Worm (Caenorhabditis elegans) whole organism, L2 larva: ENCODE measurements around the gene Y50E8A.2.

Experiments
- F13H6.1 ChIP-seq: sonication (generic microtip); optimal IDR thresholded peaks from 2 replicates; lab custom pipeline; 2016; ENCODE audit warnings: missing genetic modification characterization, missing compliant biosample characterization
- R02D3.7 ChIP-seq: fragments of 150-350 bp; optimal IDR thresholded peaks from 2 replicates; lab custom pipeline; 2014; ENCODE audit warnings: missing biosample characterization, missing genetic modification characterization
- elt-1 ChIP-seq: fragments of 150-350 bp; optimal IDR thresholded peaks from 2 replicates; lab custom pipeline; 2014; ENCODE audit warnings: missing biosample characterization, missing genetic modification characterization
- fos-1 ChIP-seq: fragments of 150-350 bp; optimal IDR thresholded peaks from 2 replicates; lab custom pipeline; 2014; ENCODE audit warnings: missing biosample characterization, missing genetic modification characterization
- lin-13 ChIP-seq: fragments of 150-350 bp; optimal IDR thresholded peaks from 2 replicates; lab custom pipeline; 2014; ENCODE audit warnings: missing biosample characterization, missing genetic modification reagents, missing genetic modification characterization
- lin-39 ChIP-seq: fragments of 150-350 bp; optimal IDR thresholded peaks from 2 replicates; lab custom pipeline; 2014; ENCODE audit warnings: missing biosample characterization, missing genetic modification reagents, missing genetic modification characterization
- nhr-21 ChIP-seq: fragments of 150-350 bp; optimal IDR thresholded peaks from 2 replicates; lab custom pipeline; 2014; ENCODE audit warnings: missing biosample characterization, missing genetic modification characterization
- nhr-237 ChIP-seq: fragments of 150-350 bp; optimal IDR thresholded peaks from 2 replicates; lab custom pipeline; 2014; ENCODE audit warnings: missing biosample characterization, missing genetic modification characterization
- skn-1 ChIP-seq: sonication (generic microtip); optimal IDR thresholded peaks from 2 replicates; lab custom pipeline; 2017; ENCODE audit warnings: missing biosample characterization, missing genetic modification characterization
- sma-9 ChIP-seq, 2 experiments: fragments of 150-350 bp in 1 of 2; sonication (generic microtip) in 1 of 2; optimal IDR thresholded peaks; 2 replicates each; lab custom pipeline; 2014 to 2016; ENCODE audit warnings: missing genetic modification characterization in 2 of 2, mild to moderate bottlenecking in 1 of 2, missing biosample characterization in 1 of 2, missing compliant biosample characterization in 1 of 2, missing genetic modification reagents in 1 of 2, moderate library complexity in 1 of 2
- snpc-4 ChIP-seq: fragments of 150-350 bp; optimal IDR thresholded peaks from 2 replicates; lab custom pipeline; 2014; ENCODE audit warnings: missing biosample characterization, missing genetic modification characterization
- unc-55 ChIP-seq: fragments of 150-350 bp; sonication (generic microtip); optimal IDR thresholded peaks from 3 replicates; lab custom pipeline; 2014; ENCODE audit warnings: missing biosample characterization, missing genetic modification reagents, missing genetic modification characterization
- unc-62 ChIP-seq: fragments of 150-350 bp; optimal IDR thresholded peaks from 2 replicates; lab custom pipeline; 2014; ENCODE audit warnings: missing biosample characterization, missing genetic modification reagents, missing genetic modification characterization

DNA sequence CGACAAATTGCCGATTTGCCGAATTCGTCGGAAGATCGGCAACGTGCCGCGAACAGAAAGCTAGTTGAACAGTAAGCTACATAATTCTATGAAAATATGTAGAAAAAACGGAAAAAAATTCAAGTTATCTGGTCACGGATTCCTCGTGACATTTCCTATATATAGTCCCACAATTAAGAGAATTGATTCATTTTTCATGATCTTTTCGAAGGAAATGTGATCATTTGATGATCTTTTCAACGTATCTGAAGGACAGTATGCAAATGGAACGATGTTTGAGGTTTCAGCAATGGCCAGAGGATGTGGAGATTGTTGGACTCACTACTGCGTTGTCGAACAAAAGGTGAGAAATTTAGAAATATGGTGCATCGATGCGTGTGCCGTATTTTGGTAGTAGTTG lies 20.7 kb downstream of the Y50E8A.2 start, which contains the start of gene R08A2.9:
- TF ChIP-seq elt-1 (no peak), fos-1 (tag; lab: Kevin White, UChicago) (no peak), sma-9 (GFP tag; optimal IDR thresholded peaks at IDR 0.05; lab: Kevin White, UChicago) (no peak), sma-9 (tag; optimal IDR thresholded peaks at IDR 0.05; lab: Kevin White, UChicago) (no peak), nhr-237 (tag; lab: Kevin White, UChicago) (no peak), lin-13 (no peak), R02D3.7 (no peak), snpc-4 (tag; lab: Kevin White, UChicago) (no peak), F13H6.1 (tag; lab: Kevin White, UChicago) (no peak), lin-39 (tag; lab: Kevin White, UChicago) (no peak), skn-1 (tag; lab: Kevin White, UChicago) (no peak), nhr-21 (tag; lab: Kevin White, UChicago) (no peak), unc-62 (GFP tag; lab: Kevin White, UChicago) (no peak), unc-55 (no peak)
